Worm (Caenorhabditis elegans) whole organism, L1 larva: ENCODE measurements around the gene cdr-4.
"Not testable (repeated sequence)": the region's sequence is repeated elsewhere in the genome, so short reads cannot be mapped to it uniquely, and the experiment has no call there.

Source experiments
- F16B12.6 ChIP-seq: fragments of 150-350 bp; optimal IDR thresholded peaks from 2 replicates; lab custom pipeline; 2014; ENCODE audit warnings: missing biosample characterization, missing genetic modification characterization
- Y116A8C.19 ChIP-seq: sonication (generic microtip); optimal IDR thresholded peaks from 2 replicates; lab custom pipeline; 2016; ENCODE audit warnings: missing compliant biosample characterization, missing genetic modification characterization, borderline replicate concordance
- alr-1 ChIP-seq: fragments of 200-800 bp; sonication (Bioruptor generic); optimal IDR thresholded peaks from 2 replicates; lab custom pipeline; 2018; ENCODE audit warnings: borderline replicate concordance, mild to moderate bottlenecking, missing genetic modification characterization, missing compliant biosample characterization
- blmp-1 ChIP-seq: fragments of 150-350 bp; optimal IDR thresholded peaks from 2 replicates; lab custom pipeline; 2014; ENCODE audit warnings: missing biosample characterization, missing genetic modification characterization
- ceh-88 ChIP-seq: fragments of 200-800 bp; sonication (Bioruptor generic); IDR thresholded peaks from 2 replicates; pipeline ENCODE4 v1.3.6; 2022; ENCODE audit warnings: missing genetic modification characterization, missing compliant biosample characterization
- ceh-90 ChIP-seq: sonication (generic microtip); optimal IDR thresholded peaks from 2 replicates; lab custom pipeline; 2016; ENCODE audit warnings: missing genetic modification characterization, missing compliant biosample characterization
- dpl-1 ChIP-seq, 3 experiments: fragments of 150-350 bp in 2 of 3; sonication (generic microtip) in 1 of 3; optimal IDR thresholded peaks; 2 replicates each; lab custom pipeline; 2014 to 2017; ENCODE audit warnings: missing biosample characterization in 3 of 3, missing genetic modification characterization in 3 of 3, missing genetic modification reagents in 3 of 3
- efl-1 ChIP-seq, 4 experiments: fragments of 150-350 bp; optimal IDR thresholded peaks in 3 of 4; peaks in 1 of 4; 1 replicate in 1 of 4; 2 replicates in 3 of 4; lab custom pipeline; 2014; ENCODE audit warnings: missing biosample characterization in 2 of 4, missing genetic modification characterization in 2 of 4, missing genetic modification reagents in 2 of 4
- egl-13 ChIP-seq: sonication (generic microtip); optimal IDR thresholded peaks from 2 replicates; lab custom pipeline; 2016; ENCODE audit warnings: missing genotype, missing genetic modification reagents, missing genetic modification characterization, missing compliant biosample characterization
- egl-27 ChIP-seq, 2 experiments: fragments of 150-350 bp in 1 of 2; sonication (generic microtip); optimal IDR thresholded peaks; 3 replicates each; lab custom pipeline; 2017 to 2018; ENCODE audit warnings: missing biosample characterization in 2 of 2, missing genetic modification characterization in 2 of 2, missing genetic modification reagents in 2 of 2
- grh-1 ChIP-seq: fragments of 200-800 bp; sonication (Bioruptor generic); IDR thresholded peaks from 2 replicates; pipeline ENCODE4 v1.3.6; 2022; ENCODE audit warnings: missing genetic modification reagents, missing genetic modification characterization, missing compliant biosample characterization
- hpl-2 ChIP-seq: fragments of 150-350 bp; optimal IDR thresholded peaks from 2 replicates; lab custom pipeline; 2014; ENCODE audit warnings: missing biosample characterization, missing genetic modification reagents, missing genetic modification characterization
- isw-1 ChIP-seq: fragments of 200-800 bp; sonication (Bioruptor generic); IDR thresholded peaks from 2 replicates; pipeline ENCODE4 v1.3.6; 2022; ENCODE audit warnings: missing genetic modification characterization, missing compliant biosample characterization
- jun-1 ChIP-seq: fragments of 150-350 bp; optimal IDR thresholded peaks from 2 replicates; lab custom pipeline; 2014; ENCODE audit warnings: missing biosample characterization, missing genetic modification reagents, missing genetic modification characterization
- lin-13 ChIP-seq: fragments of 150-350 bp; optimal IDR thresholded peaks from 2 replicates; lab custom pipeline; 2014; ENCODE audit warnings: missing biosample characterization, missing genetic modification reagents, missing genetic modification characterization
- lin-15B ChIP-seq: fragments of 150-350 bp; sonication (generic microtip); optimal IDR thresholded peaks from 3 replicates; lab custom pipeline; 2014; ENCODE audit warnings: missing biosample characterization, missing genetic modification characterization
- lin-35 ChIP-seq, 2 experiments: fragments of 150-350 bp; optimal IDR thresholded peaks; 2 replicates each; lab custom pipeline; 2014; ENCODE audit warnings: missing biosample characterization in 2 of 2, missing genetic modification characterization in 2 of 2, missing genetic modification reagents in 2 of 2
- lin-39 ChIP-seq: fragments of 150-350 bp; optimal IDR thresholded peaks from 2 replicates; lab custom pipeline; 2014; ENCODE audit warnings: missing biosample characterization, missing genetic modification reagents, missing genetic modification characterization
- lsy-2 ChIP-seq, 2 experiments: fragments of 150-350 bp; optimal IDR thresholded peaks; 2 replicates each; lab custom pipeline; 2014; ENCODE audit warnings: missing biosample characterization in 2 of 2, missing genetic modification characterization in 2 of 2
- mdl-1 ChIP-seq, 2 experiments: fragments of 150-350 bp; optimal IDR thresholded peaks; 2 replicates each; lab custom pipeline; 2014 to 2017; ENCODE audit warnings: missing biosample characterization in 2 of 2, missing genetic modification characterization in 2 of 2, inconsistent platforms in 1 of 2
- nhr-20 ChIP-seq: sonication (generic microtip); optimal IDR thresholded peaks from 2 replicates; lab custom pipeline; 2016; ENCODE audit warnings: mild to moderate bottlenecking, missing genetic modification characterization, missing compliant biosample characterization
- nhr-237 ChIP-seq: fragments of 150-350 bp; optimal IDR thresholded peaks from 2 replicates; lab custom pipeline; 2014; ENCODE audit warnings: missing biosample characterization, missing genetic modification characterization
- nhr-28 ChIP-seq: fragments of 150-350 bp; optimal IDR thresholded peaks from 2 replicates; lab custom pipeline; 2014; ENCODE audit warnings: missing biosample characterization, missing genetic modification characterization
- nhr-76 ChIP-seq: sonication (generic microtip); optimal IDR thresholded peaks from 2 replicates; lab custom pipeline; 2017; ENCODE audit warnings: missing biosample characterization, missing genetic modification characterization
- nhr-84 ChIP-seq: sonication (generic microtip); optimal IDR thresholded peaks from 2 replicates; lab custom pipeline; 2017; ENCODE audit warnings: missing biosample characterization, missing genetic modification characterization
- nhr-90 ChIP-seq: sonication (generic microtip); optimal IDR thresholded peaks from 2 replicates; lab custom pipeline; 2016; ENCODE audit warnings: mild to moderate bottlenecking, missing genetic modification characterization, missing compliant biosample characterization; ENCODE audit not compliant: poor library complexity
- pag-3 ChIP-seq: sonication (generic microtip); optimal IDR thresholded peaks from 2 replicates; lab custom pipeline; 2017; ENCODE audit warnings: missing genetic modification characterization, mild to moderate bottlenecking, missing compliant biosample characterization, antibody characterized with exemption, borderline replicate concordance; ENCODE audit not compliant: insufficient read depth
- pax-3 ChIP-seq: fragments of 200-800 bp; sonication (Bioruptor generic); optimal IDR thresholded peaks from 2 replicates; lab custom pipeline; 2018; ENCODE audit warnings: mild to moderate bottlenecking, missing genetic modification characterization, moderate library complexity, missing compliant biosample characterization
- pqm-1 ChIP-seq: sonication (generic microtip); optimal IDR thresholded peaks from 3 replicates; lab custom pipeline; 2017; ENCODE audit warnings: missing biosample characterization, missing genetic modification characterization
- snpc-4 ChIP-seq: fragments of 150-350 bp; optimal IDR thresholded peaks from 2 replicates; lab custom pipeline; 2014; ENCODE audit warnings: missing biosample characterization, missing genetic modification characterization
- tbx-2 ChIP-seq: sonication (generic microtip); optimal IDR thresholded peaks from 2 replicates; lab custom pipeline; 2016; ENCODE audit warnings: missing genetic modification characterization, missing compliant biosample characterization
- unc-30 ChIP-seq: sonication (generic microtip); optimal IDR thresholded peaks from 2 replicates; lab custom pipeline; 2017; ENCODE audit warnings: missing biosample characterization, missing genetic modification characterization
- unc-62 ChIP-seq: fragments of 150-350 bp; optimal IDR thresholded peaks from 2 replicates; lab custom pipeline; 2014; ENCODE audit warnings: missing biosample characterization, missing genetic modification reagents, missing genetic modification characterization
- vab-15 ChIP-seq: sonication (generic microtip); optimal IDR thresholded peaks from 2 replicates; lab custom pipeline; 2017; ENCODE audit warnings: missing genotype, mild to moderate bottlenecking, missing genetic modification characterization, missing compliant biosample characterization
- xbp-1 ChIP-seq: sonication (generic microtip); optimal IDR thresholded peaks from 2 replicates; lab custom pipeline; 2016; ENCODE audit warnings: missing genetic modification characterization, missing compliant biosample characterization
- ztf-4 ChIP-seq: fragments of 150-350 bp; optimal IDR thresholded peaks from 2 replicates; lab custom pipeline; 2014; ENCODE audit warnings: missing biosample characterization, missing genetic modification characterization

cdr-4 gene

DNA sequence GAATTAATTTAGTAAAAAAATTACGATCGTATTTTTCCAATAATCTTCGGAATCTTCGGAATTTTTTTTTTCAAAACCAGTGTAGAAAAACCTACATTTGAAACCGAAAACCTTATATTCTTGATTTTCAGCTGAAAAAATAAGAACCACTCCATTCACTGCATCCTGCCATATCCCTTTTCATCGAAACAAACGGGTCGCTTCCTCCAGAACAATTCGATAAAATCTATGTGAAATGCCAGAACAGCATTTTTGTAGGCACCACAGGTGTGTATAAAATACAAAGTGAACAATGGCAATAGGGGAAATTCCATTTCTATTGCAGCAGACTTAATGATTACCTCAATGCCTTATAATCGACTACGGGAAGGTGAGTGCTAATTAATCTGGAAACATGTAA lies 31.2 kb downstream of the cdr-4 start, which contains the start of gene K01D12.1:
K01D12.1 (plus strand) TSS at position 301 of the 400 bp plus-strand sequence.
- TF ChIP-seq nhr-20 (tag; lab: Kevin White, UChicago) (no peak), unc-30 (no peak), jun-1 (no peak), nhr-84 (tag; lab: Kevin White, UChicago) (no peak), Y116A8C.19 (tag; lab: Kevin White, UChicago) (no peak), blmp-1 (tag; lab: Kevin White, UChicago) (no peak), lin-35 (GFP tag; optimal IDR thresholded peaks at IDR 0.05; lab: Kevin White, UChicago) (no peak), ceh-88 (GFP tag; lab: Robert Waterston, UW) (no peak), ceh-90 (tag; lab: Kevin White, UChicago) (no peak), grh-1 (GFP tag; lab: Robert Waterston, UW) (no peak), nhr-76 (tag; lab: Kevin White, UChicago) (no peak), F16B12.6 (no peak), ztf-4 (no peak), nhr-237 (tag; lab: Kevin White, UChicago) (no peak), egl-13 (tag; lab: Kevin White, UChicago) (no peak), dpl-1 (GFP tag; optimal IDR thresholded peaks at IDR 0.05; lab: Kevin White, UChicago) (no peak), lin-13 (GFP tag; lab: Kevin White, UChicago) (no peak), nhr-90 (tag; lab: Kevin White, UChicago) (no peak), xbp-1 (tag; lab: Kevin White, UChicago) (no peak)

DNA sequence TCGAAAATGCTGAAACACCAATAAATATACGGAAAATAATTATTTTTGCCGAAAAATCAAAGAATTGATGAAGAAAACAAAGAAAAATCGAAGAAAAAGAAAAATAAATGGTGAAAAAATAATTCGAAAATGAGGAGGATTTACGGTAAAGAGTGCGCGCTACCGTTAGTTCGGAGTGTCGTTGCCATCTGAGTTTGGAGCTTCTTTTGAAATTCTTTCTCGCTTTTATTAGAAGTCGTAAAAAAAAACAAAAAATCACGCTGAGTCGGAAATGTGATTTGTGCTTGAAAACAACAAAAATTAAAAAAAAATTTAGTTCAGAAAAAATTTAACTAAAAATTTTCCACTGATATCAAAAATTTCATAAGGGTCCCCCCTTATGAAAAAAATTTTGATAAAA lies 34.2 kb downstream of the cdr-4 start, which contains the start of gene F23H12.10:
F23H12.10 (minus strand) TSS at position 12 of the 400 bp plus-strand sequence.
- not testable (repeated sequence) for TF ChIP-seq lin-15B (tag; lab: Kevin White, UChicago); egl-13 (tag; lab: Kevin White, UChicago); isw-1
- TF ChIP-seq, all 84 proteins: peak for 0; not testable (repeated sequence) for 84

- TF ChIP-seq lin-13 (GFP tag; lab: Kevin White, UChicago) (no peak), Y116A8C.19 (tag; lab: Kevin White, UChicago) (no peak), egl-27 (tag; optimal IDR thresholded peaks at IDR 0.05; lab: Kevin White, UChicago) (no peak), pag-3 (no peak), efl-1 (optimal IDR thresholded peaks at IDR 0.05; lab: Kevin White, UChicago) (no peak), efl-1 (GFP tag; optimal IDR thresholded peaks at IDR 0.05 in 1 of 2; lab: Kevin White, UChicago) (no peak)
These were observed 37.0 kb downstream of the cdr-4 start, which contains the start of gene F23H12.7 for ce11 chrV:12371386-12371785. Gene F23H12.7, plus strand, starts transcription at chrV:12371686.

- no peak for TF ChIP-seq efl-1 (optimal IDR thresholded peaks at IDR 0.05; lab: Kevin White, UChicago)
- TF ChIP-seq efl-1 (GFP tag; optimal IDR thresholded peaks at IDR 0.05 in 1 of 2; lab: Kevin White, UChicago) = no peak
- no peak for TF ChIP-seq alr-1 (tag; lab: Kevin White, UChicago)
- TF ChIP-seq dpl-1 (GFP tag; optimal IDR thresholded peaks at IDR 0.05; lab: Kevin White, UChicago) = no peak
- no peak for TF ChIP-seq blmp-1 (tag; lab: Kevin White, UChicago)
- no peak for TF ChIP-seq hpl-2 (GFP tag; lab: Kevin White, UChicago)
- no peak for TF ChIP-seq lin-39
- no peak for TF ChIP-seq nhr-28 (tag; lab: Kevin White, UChicago)
- TF ChIP-seq vab-15 (tag; lab: Kevin White, UChicago) = no peak
- TF ChIP-seq pax-3 (tag; lab: Kevin White, UChicago) = no peak
- no peak for TF ChIP-seq pqm-1 (tag; lab: Kevin White, UChicago)
- TF ChIP-seq tbx-2 (tag; lab: Kevin White, UChicago) = no peak
- TF ChIP-seq lsy-2 (tag; optimal IDR thresholded peaks at IDR 0.05; lab: Kevin White, UChicago) = no peak
- no peak for TF ChIP-seq unc-62 (GFP tag; lab: Kevin White, UChicago)
- no peak for TF ChIP-seq egl-27 (tag; optimal IDR thresholded peaks at IDR 0.05; lab: Kevin White, UChicago)
- TF ChIP-seq unc-30 = no peak
- TF ChIP-seq snpc-4 (tag; lab: Kevin White, UChicago) = no peak
- TF ChIP-seq mdl-1 (tag; optimal IDR thresholded peaks at IDR 0.05; lab: Kevin White, UChicago) = no peak
These were observed 39.0 kb downstream of the cdr-4 start, which contains the start of gene gcy-13 for ce11 chrV:12369437-12369836. Gene gcy-13, minus strand, starts transcription at chrV:12369537.
